Worm (Caenorhabditis elegans) whole organism, L2 larva: ENCODE results near the gene crb-1.

Experiments used
- R02D3.7 ChIP-seq: fragments of 150-350 bp; optimal IDR thresholded peaks from 2 replicates; lab custom pipeline; 2014; ENCODE audit warnings: missing biosample characterization, missing genetic modification characterization
- aly-2 ChIP-seq: fragments of 150-350 bp; optimal IDR thresholded peaks from 2 replicates; lab custom pipeline; 2014; ENCODE audit warnings: missing biosample characterization, missing genetic modification characterization
- ama-1 ChIP-seq: fragments of 150-350 bp; optimal IDR thresholded peaks from 2 replicates; lab custom pipeline; 2018; ENCODE audit warnings: inconsistent platforms
- ceh-16 ChIP-seq: fragments of 150-350 bp; optimal IDR thresholded peaks from 2 replicates; lab custom pipeline; 2014; ENCODE audit warnings: missing biosample characterization, missing genetic modification characterization
- egl-27 ChIP-seq: sonication (generic microtip); optimal IDR thresholded peaks from 3 replicates; lab custom pipeline; 2017; ENCODE audit warnings: missing biosample characterization, missing genetic modification reagents, missing genetic modification characterization
- mdl-1 ChIP-seq, 2 experiments: fragments of 150-350 bp in 1 of 2; sonication (generic microtip) in 1 of 2; optimal IDR thresholded peaks; 2 replicates each; lab custom pipeline; 2017; ENCODE audit warnings: missing biosample characterization in 2 of 2, missing genetic modification characterization in 2 of 2
- nhr-237 ChIP-seq: fragments of 150-350 bp; optimal IDR thresholded peaks from 2 replicates; lab custom pipeline; 2014; ENCODE audit warnings: missing biosample characterization, missing genetic modification characterization
- nhr-6 ChIP-seq: fragments of 150-350 bp; optimal IDR thresholded peaks from 2 replicates; lab custom pipeline; 2014; ENCODE audit warnings: missing biosample characterization, missing genetic modification characterization
- unc-62 ChIP-seq: fragments of 150-350 bp; optimal IDR thresholded peaks from 2 replicates; lab custom pipeline; 2014; ENCODE audit warnings: missing biosample characterization, missing genetic modification reagents, missing genetic modification characterization
- ztf-11 ChIP-seq: sonication (generic microtip); optimal IDR thresholded peaks from 2 replicates; lab custom pipeline; 2017; ENCODE audit warnings: missing biosample characterization, missing genetic modification characterization

ce11 chrX:17438386-17438785 is 24.6 kb upstream of the crb-1 start, which contains the start of gene C36E6.8:
- TF ChIP-seq unc-62 (GFP tag; lab: Kevin White, UChicago): no peak
- TF ChIP-seq ztf-11: no peak
- TF ChIP-seq R02D3.7 (tag; lab: Kevin White, UChicago): no peak
- TF ChIP-seq aly-2: no peak
- no peak for TF ChIP-seq nhr-6 (tag; lab: Kevin White, UChicago)
- no peak for TF ChIP-seq nhr-237 (tag; lab: Kevin White, UChicago)
- TF ChIP-seq ceh-16 (tag; lab: Kevin White, UChicago): no peak
- TF ChIP-seq ama-1 (lab: Kevin White, UChicago): no peak
- no peak for TF ChIP-seq mdl-1 (tag; optimal IDR thresholded peaks at IDR 0.05; lab: Kevin White, UChicago)
- no peak for TF ChIP-seq egl-27 (tag; lab: Kevin White, UChicago)
